Worm (Caenorhabditis elegans) whole organism, L2 larva: ENCODE measurements around the gene ehbp-1.

Experiments
- C34F6.9 ChIP-seq: fragments of 150-350 bp; optimal IDR thresholded peaks from 2 replicates; lab custom pipeline; 2014; ENCODE audit warnings: missing biosample characterization, missing genetic modification characterization
- F13H6.1 ChIP-seq: sonication (generic microtip); optimal IDR thresholded peaks from 2 replicates; lab custom pipeline; 2016; ENCODE audit warnings: missing genetic modification characterization, missing compliant biosample characterization
- R02D3.7 ChIP-seq: fragments of 150-350 bp; optimal IDR thresholded peaks from 2 replicates; lab custom pipeline; 2014; ENCODE audit warnings: missing biosample characterization, missing genetic modification characterization
- Y55F3AM.14 ChIP-seq: fragments of 200-800 bp; sonication (Bioruptor generic); optimal IDR thresholded peaks from 2 replicates; lab custom pipeline; 2018; ENCODE audit warnings: mild to moderate bottlenecking, missing genetic modification characterization, missing compliant biosample characterization
- alr-1 ChIP-seq: fragments of 150-350 bp; optimal IDR thresholded peaks from 2 replicates; lab custom pipeline; 2014; ENCODE audit warnings: missing biosample characterization, missing genetic modification characterization
- aly-2 ChIP-seq: fragments of 150-350 bp; optimal IDR thresholded peaks from 2 replicates; lab custom pipeline; 2014; ENCODE audit warnings: missing biosample characterization, missing genetic modification characterization
- ama-1 ChIP-seq: fragments of 150-350 bp; optimal IDR thresholded peaks from 2 replicates; lab custom pipeline; 2018; ENCODE audit warnings: inconsistent platforms
- blmp-1 ChIP-seq: sonication (generic microtip); optimal IDR thresholded peaks from 2 replicates; lab custom pipeline; 2017; ENCODE audit warnings: missing genetic modification characterization, mild to moderate bottlenecking, missing compliant biosample characterization, antibody characterized with exemption, moderate library complexity; ENCODE audit not compliant: insufficient read depth
- ceh-16 ChIP-seq: fragments of 150-350 bp; optimal IDR thresholded peaks from 2 replicates; lab custom pipeline; 2014; ENCODE audit warnings: missing biosample characterization, missing genetic modification characterization
- ceh-82 ChIP-seq: fragments of 150-350 bp; optimal IDR thresholded peaks from 2 replicates; lab custom pipeline; 2014; ENCODE audit warnings: missing biosample characterization, missing genetic modification characterization
- crh-2 ChIP-seq: sonication (generic microtip); optimal IDR thresholded peaks from 2 replicates; lab custom pipeline; 2017; ENCODE audit warnings: missing biosample characterization, missing genetic modification characterization
- dmd-4 ChIP-seq: sonication (generic microtip); optimal IDR thresholded peaks from 2 replicates; lab custom pipeline; 2017; ENCODE audit warnings: missing biosample characterization, missing genetic modification characterization
- egl-27 ChIP-seq: sonication (generic microtip); optimal IDR thresholded peaks from 3 replicates; lab custom pipeline; 2017; ENCODE audit warnings: missing biosample characterization, missing genetic modification reagents, missing genetic modification characterization
- elt-1 ChIP-seq: fragments of 150-350 bp; optimal IDR thresholded peaks from 2 replicates; lab custom pipeline; 2014; ENCODE audit warnings: missing biosample characterization, missing genetic modification characterization
- elt-3 ChIP-seq: sonication (generic microtip); optimal IDR thresholded peaks from 2 replicates; lab custom pipeline; 2017; ENCODE audit warnings: missing biosample characterization, missing genetic modification characterization
- fos-1 ChIP-seq: fragments of 150-350 bp; optimal IDR thresholded peaks from 2 replicates; lab custom pipeline; 2014; ENCODE audit warnings: missing biosample characterization, missing genetic modification characterization
- gmeb-1 ChIP-seq: fragments of 150-350 bp; optimal IDR thresholded peaks from 2 replicates; lab custom pipeline; 2014; ENCODE audit warnings: missing biosample characterization, missing genetic modification characterization
- lin-11 ChIP-seq: fragments of 150-350 bp; sonication (generic microtip); optimal IDR thresholded peaks from 2 replicates; lab custom pipeline; 2014; ENCODE audit warnings: missing biosample characterization, missing genetic modification characterization, inconsistent platforms, mixed read lengths
- lin-13 ChIP-seq: fragments of 150-350 bp; optimal IDR thresholded peaks from 2 replicates; lab custom pipeline; 2014; ENCODE audit warnings: missing biosample characterization, missing genetic modification reagents, missing genetic modification characterization
- lin-39 ChIP-seq: fragments of 150-350 bp; optimal IDR thresholded peaks from 2 replicates; lab custom pipeline; 2014; ENCODE audit warnings: missing biosample characterization, missing genetic modification reagents, missing genetic modification characterization
- lsy-2 ChIP-seq, 2 experiments: fragments of 150-350 bp in 1 of 2; sonication (generic microtip) in 1 of 2; optimal IDR thresholded peaks; 2 replicates each; lab custom pipeline; 2014 to 2017; ENCODE audit warnings: missing biosample characterization in 2 of 2, missing genetic modification characterization in 2 of 2
- mab-5 ChIP-seq: fragments of 150-350 bp; optimal IDR thresholded peaks from 2 replicates; lab custom pipeline; 2014; ENCODE audit warnings: missing biosample characterization, missing genetic modification characterization
- mbf-1 ChIP-seq: sonication (generic microtip); optimal IDR thresholded peaks from 2 replicates; lab custom pipeline; 2017; ENCODE audit warnings: missing biosample characterization, missing genetic modification characterization
- mdl-1 ChIP-seq, 2 experiments: fragments of 150-350 bp in 1 of 2; sonication (generic microtip) in 1 of 2; optimal IDR thresholded peaks; 2 replicates each; lab custom pipeline; 2017; ENCODE audit warnings: missing biosample characterization in 2 of 2, missing genetic modification characterization in 2 of 2
- nhr-11 ChIP-seq: fragments of 150-350 bp; optimal IDR thresholded peaks from 2 replicates; lab custom pipeline; 2014; ENCODE audit warnings: missing biosample characterization, missing genetic modification characterization
- nhr-12 ChIP-seq: fragments of 150-350 bp; optimal IDR thresholded peaks from 2 replicates; lab custom pipeline; 2014; ENCODE audit warnings: missing biosample characterization, missing genetic modification characterization
- nhr-129 ChIP-seq: fragments of 150-350 bp; optimal IDR thresholded peaks from 2 replicates; lab custom pipeline; 2014; ENCODE audit warnings: missing biosample characterization, missing genetic modification characterization
- nhr-21 ChIP-seq: fragments of 150-350 bp; optimal IDR thresholded peaks from 2 replicates; lab custom pipeline; 2014; ENCODE audit warnings: missing biosample characterization, missing genetic modification characterization
- nhr-23 ChIP-seq: fragments of 150-350 bp; optimal IDR thresholded peaks from 2 replicates; lab custom pipeline; 2014; ENCODE audit warnings: missing biosample characterization, missing genetic modification reagents, missing genetic modification characterization
- nhr-237 ChIP-seq: fragments of 150-350 bp; optimal IDR thresholded peaks from 2 replicates; lab custom pipeline; 2014; ENCODE audit warnings: missing biosample characterization, missing genetic modification characterization
- nhr-25 ChIP-seq: fragments of 150-350 bp; sonication (generic microtip); optimal IDR thresholded peaks from 3 replicates; lab custom pipeline; 2014; ENCODE audit warnings: missing biosample characterization, missing genetic modification characterization
- nhr-6 ChIP-seq: fragments of 150-350 bp; optimal IDR thresholded peaks from 2 replicates; lab custom pipeline; 2014; ENCODE audit warnings: missing biosample characterization, missing genetic modification characterization
- nhr-77 ChIP-seq: fragments of 150-350 bp; optimal IDR thresholded peaks from 2 replicates; lab custom pipeline; 2014; ENCODE audit warnings: missing biosample characterization, missing genetic modification characterization
- peb-1 ChIP-seq: fragments of 150-350 bp; optimal IDR thresholded peaks from 2 replicates; lab custom pipeline; 2014; ENCODE audit warnings: missing biosample characterization, missing genetic modification characterization
- sem-4 ChIP-seq: fragments of 150-350 bp; optimal IDR thresholded peaks from 2 replicates; lab custom pipeline; 2014; ENCODE audit warnings: missing biosample characterization, missing genetic modification reagents, missing genetic modification characterization
- skn-1 ChIP-seq: sonication (generic microtip); optimal IDR thresholded peaks from 2 replicates; lab custom pipeline; 2017; ENCODE audit warnings: missing biosample characterization, missing genetic modification characterization
- sma-3 ChIP-seq: sonication (generic microtip); optimal IDR thresholded peaks from 2 replicates; lab custom pipeline; 2016; ENCODE audit warnings: missing genetic modification reagents, missing genetic modification characterization, missing compliant biosample characterization
- sma-9 ChIP-seq, 2 experiments: fragments of 150-350 bp in 1 of 2; sonication (generic microtip) in 1 of 2; optimal IDR thresholded peaks; 2 replicates each; lab custom pipeline; 2014 to 2016; ENCODE audit warnings: missing genetic modification characterization in 2 of 2, mild to moderate bottlenecking in 1 of 2, missing biosample characterization in 1 of 2, missing compliant biosample characterization in 1 of 2, missing genetic modification reagents in 1 of 2, moderate library complexity in 1 of 2
- snpc-4 ChIP-seq: fragments of 150-350 bp; optimal IDR thresholded peaks from 2 replicates; lab custom pipeline; 2014; ENCODE audit warnings: missing biosample characterization, missing genetic modification characterization
- unc-39 ChIP-seq: fragments of 150-350 bp; optimal IDR thresholded peaks from 2 replicates; lab custom pipeline; 2014; ENCODE audit warnings: missing biosample characterization, missing genetic modification characterization
- unc-55 ChIP-seq: fragments of 150-350 bp; sonication (generic microtip); optimal IDR thresholded peaks from 3 replicates; lab custom pipeline; 2014; ENCODE audit warnings: missing biosample characterization, missing genetic modification reagents, missing genetic modification characterization
- unc-62 ChIP-seq: fragments of 150-350 bp; optimal IDR thresholded peaks from 2 replicates; lab custom pipeline; 2014; ENCODE audit warnings: missing biosample characterization, missing genetic modification reagents, missing genetic modification characterization
- zag-1 ChIP-seq: fragments of 150-350 bp; optimal IDR thresholded peaks from 2 replicates; lab custom pipeline; 2014; ENCODE audit warnings: missing biosample characterization, missing genetic modification characterization
- ztf-1 ChIP-seq: fragments of 200-800 bp; sonication (Bioruptor generic); conservative IDR thresholded peaks from 2 replicates; pipeline ENCODE4 v1.3.6; 2022; ENCODE audit warnings: missing genetic modification characterization, missing compliant biosample characterization
- ztf-11 ChIP-seq: sonication (generic microtip); optimal IDR thresholded peaks from 2 replicates; lab custom pipeline; 2017; ENCODE audit warnings: missing biosample characterization, missing genetic modification characterization
- ztf-4 ChIP-seq: fragments of 150-350 bp; optimal IDR thresholded peaks from 2 replicates; lab custom pipeline; 2014; ENCODE audit warnings: missing biosample characterization, missing genetic modification characterization

Gene ehbp-1

ce11 chrV:9546860-9547269 is 3.6 kb upstream of the ehbp-1 start, which contains the start of gene his-37 (continued):
- TF ChIP-seq lin-39 (tag; lab: Kevin White, UChicago): peak; percentile 68
- peak; percentile 100 for TF ChIP-seq fos-1 (tag; lab: Kevin White, UChicago)
- peak; percentile 92 for TF ChIP-seq unc-62 (GFP tag; lab: Kevin White, UChicago)
- TF ChIP-seq lin-11 (tag; lab: Kevin White, UChicago): peak; percentile 98
- peak; percentile 89 for TF ChIP-seq ama-1 (lab: Kevin White, UChicago)

ce11 chrV:9549459-9549858 is 985 bp upstream of the ehbp-1 start, which contains the start of gene nstp-10:
nstp-10 (minus strand) TSS chrV:9549836.
- no peak for TF ChIP-seq lin-11 (tag; lab: Kevin White, UChicago)
- peak; percentile 19 for TF ChIP-seq crh-2 (tag; lab: Kevin White, UChicago)
- no peak for TF ChIP-seq ztf-1 (GFP tag; lab: Robert Waterston, UW)
- TF ChIP-seq Y55F3AM.14 (GFP tag; lab: Kevin White, UChicago): no peak
- no peak for TF ChIP-seq nhr-11 (tag; lab: Kevin White, UChicago)
- TF ChIP-seq ztf-4 (tag; lab: Kevin White, UChicago): no peak
- TF ChIP-seq egl-27 (tag; lab: Kevin White, UChicago): no peak
- TF ChIP-seq nhr-12: no peak
- TF ChIP-seq nhr-23 (tag; lab: Kevin White, UChicago): no peak
- TF ChIP-seq gmeb-1 (tag; lab: Kevin White, UChicago): peak; percentile 7
- TF ChIP-seq F13H6.1 (tag; lab: Kevin White, UChicago): no peak
- peak; percentile 37 for TF ChIP-seq C34F6.9 (tag; lab: Kevin White, UChicago)
- TF ChIP-seq peb-1 (tag; lab: Kevin White, UChicago): no peak
- TF ChIP-seq ama-1 (lab: Kevin White, UChicago): no peak
- TF ChIP-seq lin-13 (GFP tag; lab: Kevin White, UChicago): peak; percentile 36
- no peak for TF ChIP-seq ceh-82 (tag; lab: Kevin White, UChicago)
- TF ChIP-seq nhr-21 (tag; lab: Kevin White, UChicago): no peak
- TF ChIP-seq mab-5 (tag; lab: Kevin White, UChicago): no peak
- no peak for TF ChIP-seq elt-3 (tag; lab: Kevin White, UChicago)
- no peak for TF ChIP-seq snpc-4 (tag; lab: Kevin White, UChicago)
- peak; percentile 69 for TF ChIP-seq unc-55 (GFP tag; lab: Kevin White, UChicago)
- TF ChIP-seq sem-4: no peak
- TF ChIP-seq elt-1 (tag; lab: Kevin White, UChicago): no peak
- no peak for TF ChIP-seq nhr-77 (tag; lab: Kevin White, UChicago)
- TF ChIP-seq blmp-1: no peak
- no peak for TF ChIP-seq nhr-25 (tag; lab: Kevin White, UChicago)
- no peak for TF ChIP-seq unc-62 (GFP tag; lab: Kevin White, UChicago)
- peak; percentile 55 for TF ChIP-seq nhr-129
- TF ChIP-seq sma-3 (GFP tag; lab: Kevin White, UChicago): no peak
- no peak for TF ChIP-seq nhr-6 (tag; lab: Kevin White, UChicago)
- TF ChIP-seq lin-39 (tag; lab: Kevin White, UChicago): no peak
- no peak for TF ChIP-seq R02D3.7 (tag; lab: Kevin White, UChicago)
- no peak for TF ChIP-seq dmd-4
- TF ChIP-seq mbf-1: no peak
- no peak for TF ChIP-seq skn-1 (tag; lab: Kevin White, UChicago)
- TF ChIP-seq lsy-2 (tag; optimal IDR thresholded peaks at IDR 0.05; lab: Kevin White, UChicago): peak; percentile 3 to 78
- no peak for TF ChIP-seq sma-9 (GFP tag; optimal IDR thresholded peaks at IDR 0.05; lab: Kevin White, UChicago)
- no peak for TF ChIP-seq sma-9 (tag; optimal IDR thresholded peaks at IDR 0.05; lab: Kevin White, UChicago)
- no peak for TF ChIP-seq nhr-237 (tag; lab: Kevin White, UChicago)
- no peak for TF ChIP-seq ceh-16 (tag; lab: Kevin White, UChicago)
- TF ChIP-seq aly-2: no peak
- no peak for TF ChIP-seq mdl-1 (tag; optimal IDR thresholded peaks at IDR 0.05; lab: Kevin White, UChicago)
- TF ChIP-seq zag-1: no peak
- TF ChIP-seq alr-1 (tag; lab: Kevin White, UChicago): no peak
- TF ChIP-seq unc-39: no peak
- TF ChIP-seq ztf-11 (tag; lab: Kevin White, UChicago): no peak
- peak; percentile 12 for TF ChIP-seq fos-1 (tag; lab: Kevin White, UChicago)
